Worm (Caenorhabditis elegans): Measurements from ENCODE around the gene ztf-14.

Gene ztf-14

DNA sequence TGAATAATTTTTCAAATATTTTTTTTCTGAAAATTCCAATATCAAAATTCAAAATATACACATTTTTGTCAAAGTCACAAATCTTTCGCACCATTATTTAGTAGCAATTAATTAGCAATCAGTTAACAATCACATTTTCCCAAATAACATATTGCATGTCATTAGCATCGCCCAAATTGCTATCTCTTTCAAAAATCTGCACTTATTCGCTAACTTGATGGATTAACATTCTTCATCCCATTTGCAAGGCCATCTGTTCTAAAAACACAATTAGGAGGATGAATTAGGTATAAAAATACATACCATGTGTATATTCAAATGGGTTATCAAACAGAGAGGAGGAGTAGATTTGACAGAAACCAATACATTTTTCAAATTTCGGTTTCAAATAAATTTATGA, 8.6 kb upstream of the ztf-14 start:
- TF ChIP-seq flt-1 (GFP tag; IDR thresholded peaks at IDR 0.05), result no peak
- no peak for TF ChIP-seq tab-1 (GFP tag; IDR thresholded peaks at IDR 0.05)
- TF ChIP-seq ztf-29 (GFP tag; IDR thresholded peaks at IDR 0.05), result no peak
- TF ChIP-seq cog-1 (tag; optimal IDR thresholded peaks at IDR 0.05), result no peak
- TF ChIP-seq ref-1 (GFP tag; conservative IDR thresholded peaks at IDR 0.05), result no peak
- TF ChIP-seq klf-2 (GFP tag; conservative IDR thresholded peaks at IDR 0.05), result no peak
- TF ChIP-seq T22C8.4 (GFP tag; IDR thresholded peaks at IDR 0.05), result no peak
- TF ChIP-seq med-1 (GFP tag; optimal IDR thresholded peaks at IDR 0.05; ENCODE audit: insufficient read depth), result no peak

DNA sequence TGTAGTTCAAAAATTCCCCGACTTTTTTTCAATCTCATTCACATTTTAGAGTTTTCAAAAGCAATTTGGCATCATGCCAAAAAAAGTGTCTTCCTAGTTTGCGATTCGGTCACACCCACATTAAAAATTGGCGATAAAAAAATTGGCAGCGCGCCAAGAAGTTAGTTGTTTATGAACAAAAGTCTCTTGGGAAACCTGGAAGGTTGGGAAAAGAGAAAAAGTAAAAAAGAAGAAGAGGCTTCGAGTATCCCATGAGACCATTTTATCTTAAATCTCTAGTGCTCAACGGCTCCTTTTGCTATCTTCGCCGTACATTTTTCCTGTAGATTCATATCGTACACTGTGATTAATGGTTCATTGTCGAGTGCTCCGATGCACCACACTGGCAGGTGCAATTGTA, 8.1 kb upstream of the ztf-14 start:
- no peak for TF ChIP-seq tab-1 (GFP tag; IDR thresholded peaks at IDR 0.05)

DNA sequence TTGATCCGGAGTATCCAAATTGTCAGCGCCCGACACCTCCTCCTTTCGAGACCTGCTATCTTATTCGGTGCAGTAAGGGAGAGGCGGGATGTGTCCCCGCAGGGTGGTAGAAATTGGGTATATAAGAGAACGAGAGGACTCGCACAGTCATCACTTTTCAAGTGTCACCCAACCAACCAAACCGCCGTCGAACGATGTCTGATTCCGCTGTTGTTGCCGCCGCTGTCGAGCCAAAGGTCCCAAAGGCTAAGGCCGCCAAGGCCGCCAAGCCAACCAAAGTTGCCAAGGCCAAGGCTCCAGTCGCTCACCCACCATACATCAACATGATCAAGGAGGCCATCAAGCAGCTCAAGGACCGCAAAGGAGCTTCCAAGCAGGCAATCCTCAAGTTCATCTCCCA, 5.9 kb upstream of the ztf-14 start, which contains the start of gene his-24:
Gene his-24, plus strand, starts transcription at position 150 of the 400 bp plus-strand sequence.
- TF ChIP-seq ztf-29 (GFP tag; IDR thresholded peaks at IDR 0.05) (no peak), ref-1 (GFP tag; conservative IDR thresholded peaks at IDR 0.05) (no peak), flt-1 (GFP tag; IDR thresholded peaks at IDR 0.05) (peak; percentile 83), med-1 (GFP tag; optimal IDR thresholded peaks at IDR 0.05; ENCODE audit: insufficient read depth) (no peak), klf-2 (GFP tag; conservative IDR thresholded peaks at IDR 0.05) (peak; percentile 47; the same call in 1 of the 2 replicates), tab-1 (GFP tag; IDR thresholded peaks at IDR 0.05) (peak; percentile 45; the same call in 1 of the 2 replicates), cog-1 (tag; optimal IDR thresholded peaks at IDR 0.05) (peak; percentile 72), T22C8.4 (GFP tag; IDR thresholded peaks at IDR 0.05) (0 out of 2 replicates have a peak, but pooled peaks have one; percentile 36), ztf-23 (GFP tag; IDR thresholded peaks at IDR 0.05) (peak; percentile 71; the same call in 1 of the 2 replicates)

DNA sequence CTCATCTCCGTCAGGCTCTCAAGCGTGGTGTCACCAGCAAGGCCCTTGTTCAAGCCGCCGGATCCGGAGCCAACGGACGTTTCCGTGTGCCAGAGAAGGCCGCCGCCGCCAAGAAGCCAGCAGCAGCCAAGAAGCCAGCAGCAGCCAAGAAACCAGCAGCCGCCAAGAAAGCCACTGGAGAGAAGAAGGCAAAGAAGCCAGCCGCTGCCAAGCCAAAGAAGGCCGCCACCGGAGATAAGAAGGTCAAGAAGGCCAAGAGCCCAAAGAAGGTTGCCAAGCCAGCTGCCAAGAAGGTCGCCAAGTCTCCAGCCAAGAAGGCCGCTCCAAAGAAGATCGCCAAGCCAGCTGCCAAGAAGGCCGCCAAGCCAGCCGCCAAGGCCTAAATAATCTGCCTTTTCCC, 5.4 kb upstream of the ztf-14 start:
- TF ChIP-seq ztf-23 (GFP tag; IDR thresholded peaks at IDR 0.05), result 0 out of 2 replicates have a peak, but pooled peaks have one; percentile 8
- no peak for TF ChIP-seq med-1 (GFP tag; optimal IDR thresholded peaks at IDR 0.05; ENCODE audit: insufficient read depth)
- no peak for TF ChIP-seq cog-1 (tag; optimal IDR thresholded peaks at IDR 0.05)
- TF ChIP-seq ref-1 (GFP tag; conservative IDR thresholded peaks at IDR 0.05), result no peak

DNA sequence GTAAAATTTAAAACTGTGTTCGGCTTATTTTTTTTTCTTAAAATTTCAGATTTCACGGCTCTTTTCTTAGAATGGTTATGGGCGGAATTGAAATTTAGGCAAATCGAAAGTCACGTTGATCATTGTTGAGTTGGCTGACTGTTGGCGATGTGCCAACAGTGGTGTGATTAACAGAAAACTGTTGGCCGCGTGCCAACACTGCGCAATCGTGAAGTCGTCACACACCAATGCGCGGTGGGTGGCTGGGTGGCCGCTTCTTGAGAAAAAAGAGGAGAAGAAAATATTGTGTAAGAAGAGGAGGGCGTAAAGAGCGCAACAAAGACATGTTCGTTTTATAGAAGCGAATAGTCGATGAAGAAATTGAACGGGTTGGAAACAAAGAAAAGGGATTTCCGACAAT, 4.8 kb upstream of the ztf-14 start:
- TF ChIP-seq cog-1 (tag; optimal IDR thresholded peaks at IDR 0.05) (no peak), ztf-23 (GFP tag; IDR thresholded peaks at IDR 0.05) (0 out of 2 replicates have a peak, but pooled peaks have one; percentile 54), flt-1 (GFP tag; IDR thresholded peaks at IDR 0.05) (peak; percentile 36; the same call in 1 of the 2 replicates)

DNA sequence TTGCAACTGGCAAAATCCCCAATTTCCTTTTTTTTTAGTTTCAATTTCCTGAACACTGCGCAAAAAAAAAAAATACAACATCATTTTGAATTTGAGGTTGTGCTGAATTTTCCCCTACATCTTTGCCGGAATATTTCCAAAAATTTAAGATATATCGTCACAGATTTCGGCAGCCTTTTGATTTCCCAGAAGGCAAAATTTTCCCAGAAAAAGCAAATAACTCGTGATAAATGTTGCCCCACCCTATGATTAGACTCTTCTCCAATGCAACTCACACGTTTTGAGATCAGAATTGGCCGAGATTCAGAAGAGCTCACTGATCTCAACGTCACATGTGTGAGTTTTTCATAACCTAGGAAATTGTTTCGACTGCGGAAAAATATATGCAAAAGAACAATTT, 3.4 kb upstream of the ztf-14 start:
- TF ChIP-seq ztf-23 (GFP tag; IDR thresholded peaks at IDR 0.05) (no peak), klf-2 (GFP tag; conservative IDR thresholded peaks at IDR 0.05) (no peak), ref-1 (GFP tag; conservative IDR thresholded peaks at IDR 0.05) (no peak), T22C8.4 (GFP tag; IDR thresholded peaks at IDR 0.05) (no peak), flt-1 (GFP tag; IDR thresholded peaks at IDR 0.05) (no peak), med-1 (GFP tag; optimal IDR thresholded peaks at IDR 0.05; ENCODE audit: insufficient read depth) (no peak), ztf-29 (GFP tag; IDR thresholded peaks at IDR 0.05) (no peak), tab-1 (GFP tag; IDR thresholded peaks at IDR 0.05) (no peak), cog-1 (tag; optimal IDR thresholded peaks at IDR 0.05) (no peak)

DNA sequence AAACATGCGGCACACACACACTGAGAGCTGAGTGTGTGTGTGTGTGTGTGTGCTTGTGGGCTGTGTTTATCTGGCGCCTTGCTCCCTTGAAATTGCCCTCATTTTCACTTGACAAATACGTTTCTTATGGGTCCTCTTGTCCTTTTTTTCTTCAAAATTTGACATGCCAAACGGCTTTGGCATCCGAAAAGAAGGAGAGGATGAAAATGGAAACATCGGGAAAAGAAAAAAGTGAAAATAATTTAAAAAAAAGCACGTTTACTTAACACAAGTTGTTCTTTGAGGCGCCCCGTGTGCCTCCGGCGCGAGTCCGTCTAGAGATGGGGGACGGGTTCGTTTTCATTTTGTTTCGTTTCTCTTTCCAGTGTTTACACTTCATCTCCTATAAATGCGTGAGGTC, 810 bp upstream of the ztf-14 start:
- TF ChIP-seq klf-2 (GFP tag; conservative IDR thresholded peaks at IDR 0.05) (no peak), tab-1 (GFP tag; IDR thresholded peaks at IDR 0.05) (no peak), T22C8.4 (GFP tag; IDR thresholded peaks at IDR 0.05) (no peak), ztf-23 (GFP tag; IDR thresholded peaks at IDR 0.05) (no peak), ztf-29 (GFP tag; IDR thresholded peaks at IDR 0.05) (no peak), med-1 (GFP tag; optimal IDR thresholded peaks at IDR 0.05; ENCODE audit: insufficient read depth) (no peak), cog-1 (tag; optimal IDR thresholded peaks at IDR 0.05) (no peak), ref-1 (GFP tag; conservative IDR thresholded peaks at IDR 0.05) (no peak), flt-1 (GFP tag; IDR thresholded peaks at IDR 0.05) (no peak)

DNA sequence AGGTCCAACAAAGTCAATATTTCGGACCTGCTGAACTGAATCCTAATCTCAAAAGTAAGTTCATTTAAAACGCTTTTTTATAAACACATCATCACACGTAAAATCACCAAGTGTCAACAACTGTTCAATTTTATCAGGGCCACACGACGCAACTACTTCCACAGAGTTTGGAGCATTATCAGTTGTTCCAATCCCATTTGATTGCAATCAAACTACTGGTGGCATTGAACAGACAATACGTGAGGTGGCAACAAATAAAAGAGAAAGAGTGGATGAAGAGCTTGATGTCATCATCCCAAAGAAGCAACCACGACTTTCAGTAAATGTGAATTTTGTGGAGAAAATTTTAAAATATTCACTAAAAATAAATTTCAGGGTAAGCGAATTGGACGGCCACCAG, 660 bp downstream of the ztf-14 start:
- no peak for TF ChIP-seq ref-1 (GFP tag; conservative IDR thresholded peaks at IDR 0.05)
- no peak for TF ChIP-seq ztf-29 (GFP tag; IDR thresholded peaks at IDR 0.05)
- TF ChIP-seq cog-1 (tag; optimal IDR thresholded peaks at IDR 0.05), result no peak
- TF ChIP-seq med-1 (GFP tag; optimal IDR thresholded peaks at IDR 0.05; ENCODE audit: insufficient read depth), result no peak
- no peak for TF ChIP-seq ztf-23 (GFP tag; IDR thresholded peaks at IDR 0.05)
- TF ChIP-seq tab-1 (GFP tag; IDR thresholded peaks at IDR 0.05), result no peak
- TF ChIP-seq T22C8.4 (GFP tag; IDR thresholded peaks at IDR 0.05), result no peak
- no peak for TF ChIP-seq flt-1 (GFP tag; IDR thresholded peaks at IDR 0.05)
- TF ChIP-seq klf-2 (GFP tag; conservative IDR thresholded peaks at IDR 0.05), result no peak

DNA sequence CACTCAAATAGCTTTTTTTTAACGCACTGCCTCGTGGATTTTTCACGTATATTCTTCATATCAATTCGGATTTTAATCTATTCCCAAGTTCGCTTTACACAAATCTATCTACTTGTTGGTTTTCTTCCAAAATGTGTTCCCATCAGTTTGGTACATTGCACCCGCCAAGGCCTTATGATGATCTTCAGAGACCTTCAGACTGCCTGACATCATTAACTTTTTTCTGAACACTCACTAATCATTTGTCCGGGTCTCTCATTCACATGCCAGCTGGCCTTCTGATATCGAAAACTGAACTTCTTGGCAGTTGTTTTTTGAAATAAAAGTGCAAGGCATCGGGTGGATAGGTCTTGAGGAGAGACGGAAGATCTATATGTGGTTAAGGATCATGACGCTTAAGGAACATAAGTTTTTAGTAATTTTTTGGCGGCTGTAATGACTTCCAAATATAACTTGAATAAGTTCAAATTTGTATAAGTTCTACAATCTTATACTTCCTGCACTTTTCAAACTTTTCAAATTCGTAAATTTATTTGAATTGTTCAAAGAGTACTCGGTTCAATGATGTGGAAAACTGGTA, 4.0 kb downstream of the ztf-14 start:
- TF ChIP-seq ztf-23 (GFP tag; IDR thresholded peaks at IDR 0.05) (no peak), cog-1 (tag; optimal IDR thresholded peaks at IDR 0.05) (no peak), ztf-29 (GFP tag; IDR thresholded peaks at IDR 0.05) (no peak), flt-1 (GFP tag; IDR thresholded peaks at IDR 0.05) (no peak), T22C8.4 (GFP tag; IDR thresholded peaks at IDR 0.05) (no peak), ref-1 (GFP tag; conservative IDR thresholded peaks at IDR 0.05) (no peak), klf-2 (GFP tag; conservative IDR thresholded peaks at IDR 0.05) (no peak), tab-1 (GFP tag; IDR thresholded peaks at IDR 0.05) (no peak), med-1 (GFP tag; optimal IDR thresholded peaks at IDR 0.05; ENCODE audit: insufficient read depth) (no peak)

DNA sequence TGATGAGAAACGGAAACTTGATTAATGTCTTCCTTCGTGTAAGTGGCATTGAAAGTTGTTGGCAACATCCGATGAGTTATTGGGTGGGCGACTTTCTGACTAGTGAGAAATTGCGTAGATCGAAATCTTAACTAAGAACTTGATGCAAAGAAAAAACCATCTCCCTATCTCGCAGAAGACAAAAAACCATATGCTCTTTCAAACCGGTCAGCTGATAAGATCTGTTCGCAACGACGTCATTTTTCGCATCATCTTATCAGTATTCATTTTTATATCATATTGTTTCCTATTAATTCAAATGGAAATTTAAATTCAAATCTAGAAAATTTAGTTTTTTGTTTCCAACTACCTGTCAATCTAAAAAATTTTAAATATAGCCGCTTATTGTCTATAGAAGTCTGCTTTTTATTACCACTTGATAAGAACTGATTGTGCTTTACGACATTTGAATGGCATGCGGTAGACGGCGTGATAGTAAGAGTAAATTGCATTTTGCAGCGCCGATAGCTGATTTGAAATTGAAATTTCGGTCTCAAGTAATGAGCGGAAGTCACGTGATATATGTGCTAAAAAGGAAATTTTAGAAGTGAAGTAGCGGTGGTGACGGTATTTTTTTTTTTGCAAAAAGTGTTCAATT, 4.7 kb downstream of the ztf-14 start:
- TF ChIP-seq ztf-23 (GFP tag; IDR thresholded peaks at IDR 0.05) (no peak), ref-1 (GFP tag; conservative IDR thresholded peaks at IDR 0.05) (no peak), med-1 (GFP tag; optimal IDR thresholded peaks at IDR 0.05; ENCODE audit: insufficient read depth) (no peak), cog-1 (tag; optimal IDR thresholded peaks at IDR 0.05) (no peak)
